Fruit fly (Drosophila melanogaster): ENCODE data around the gene CG31457.

CG31457 gene

dm6 chr3R:23176445-23177087, 48.8 kb upstream of the CG31457 start (continued):
- TF ChIP-seq Ets97D (GFP tag; optimal IDR thresholded peaks at IDR 0.05) = no peak
- TF ChIP-seq Hand (GFP tag; optimal IDR thresholded peaks at IDR 0.05) = peak; percentile 20
- peak; percentile 55; the same call in 2 of the 3 replicates for TF ChIP-seq otp (GFP tag; IDR thresholded peaks at IDR 0.05)
- no peak for TF ChIP-seq hkb (optimal IDR thresholded peaks at IDR 0.05)
- peak; percentile 49; the same call in 1 of the 2 replicates for TF ChIP-seq hkb (GFP tag; IDR thresholded peaks at IDR 0.05)
- no peak for TF ChIP-seq CG5953 (GFP tag; IDR thresholded peaks at IDR 0.05)
- TF ChIP-seq klu (GFP tag; IDR thresholded peaks at IDR 0.05) = no peak
- peak; percentile 53; the same call in 1 of the 2 replicates for TF ChIP-seq CG11696 (GFP tag; IDR thresholded peaks at IDR 0.05)
- TF ChIP-seq mam (GFP tag; optimal IDR thresholded peaks at IDR 0.05) = peak; percentile 39
- TF ChIP-seq Fer1 (GFP tag; optimal IDR thresholded peaks at IDR 0.05) = peak; percentile 80
- peak; percentile 14; the same call in 1 of the 2 replicates for TF ChIP-seq Ptx1 (GFP tag; IDR thresholded peaks at IDR 0.05)
- TF ChIP-seq CG12744 (GFP tag; optimal IDR thresholded peaks at IDR 0.05) = no peak
- peak; percentile 20 for TF ChIP-seq HLH54F (GFP tag; optimal IDR thresholded peaks at IDR 0.05)
- no peak for TF ChIP-seq Sin3A (optimal IDR thresholded peaks at IDR 0.05)
- TF ChIP-seq CG10959 (GFP tag; IDR thresholded peaks at IDR 0.05) = peak; percentile 29; the same call in 1 of the 2 replicates
- TF ChIP-seq YL-1 (GFP tag; optimal IDR thresholded peaks at IDR 0.05) = no peak
- TF ChIP-seq CG14965 (GFP tag; optimal IDR thresholded peaks at IDR 0.05; ENCODE audit: borderline replicate concordance) = peak; percentile 41
- no peak for TF ChIP-seq ham (GFP tag; IDR thresholded peaks at IDR 0.05)
- peak; percentile 97 for TF ChIP-seq Med (GFP tag)
- peak; percentile 73 for TF ChIP-seq ATbp (GFP tag; optimal IDR thresholded peaks at IDR 0.05)
- TF ChIP-seq HmgD (GFP tag; optimal IDR thresholded peaks at IDR 0.05) = peak; percentile 20
- TF ChIP-seq Bdp1 (GFP tag; optimal IDR thresholded peaks at IDR 0.05) = no peak
- TF ChIP-seq cad (GFP tag; optimal IDR thresholded peaks at IDR 0.05) = no peak
- TF ChIP-seq CG6254 (GFP tag; optimal IDR thresholded peaks at IDR 0.05) = no peak
- 0 out of 2 replicates have a peak, but pooled peaks have one; percentile 24 for TF ChIP-seq ara (GFP tag; IDR thresholded peaks at IDR 0.05)
- no peak for TF ChIP-seq CG9797 (GFP tag; optimal IDR thresholded peaks at IDR 0.05)
- no peak for TF ChIP-seq TFAM (GFP tag; optimal IDR thresholded peaks at IDR 0.05)
- TF ChIP-seq chm (GFP tag; IDR thresholded peaks at IDR 0.05) = no peak
- TF ChIP-seq CG12942 (GFP tag; optimal IDR thresholded peaks at IDR 0.05) = no peak
- TF ChIP-seq unpg (GFP tag; optimal IDR thresholded peaks at IDR 0.05) = peak; percentile 10
- no peak for TF ChIP-seq Doc3 (GFP tag; IDR thresholded peaks at IDR 0.05; ENCODE audit: partially characterized antibody)
- no peak; the same call in 1 of the 2 replicates for TF ChIP-seq ranshi (GFP tag; IDR thresholded peaks at IDR 0.05)
- TF ChIP-seq fd96Cb (tag; optimal IDR thresholded peaks at IDR 0.05) = no peak
- no peak for TF ChIP-seq cato (GFP tag; optimal IDR thresholded peaks at IDR 0.05; ENCODE audit: borderline replicate concordance)
- TF ChIP-seq Mrtf (GFP tag; IDR thresholded peaks at IDR 0.05) = no peak
- TF ChIP-seq pzg (GFP tag; optimal IDR thresholded peaks at IDR 0.05) = peak; percentile 1
- TF ChIP-seq pho (GFP tag; optimal IDR thresholded peaks at IDR 0.05) = peak; percentile 42
- TF ChIP-seq CG10366 (GFP tag; IDR thresholded peaks at IDR 0.05) = peak; percentile 10; the same call in 1 of the 2 replicates
- TF ChIP-seq Atf3 (GFP tag; optimal IDR thresholded peaks at IDR 0.05) = no peak
- no peak for TF ChIP-seq CG4707 (GFP tag; optimal IDR thresholded peaks at IDR 0.05)
- TF ChIP-seq Vsx1 (GFP tag; optimal IDR thresholded peaks at IDR 0.05) = peak; percentile 70
- no peak for TF ChIP-seq CG9215 (GFP tag; IDR thresholded peaks at IDR 0.05)
- peak; percentile 34 for TF ChIP-seq exex (tag; optimal IDR thresholded peaks at IDR 0.05)
- peak; percentile 70 for TF ChIP-seq CG6765 (GFP tag; optimal IDR thresholded peaks at IDR 0.05)
- TF ChIP-seq zfh1 (GFP tag; IDR thresholded peaks at IDR 0.05) = 0 out of 3 replicates have a peak, but pooled peaks have one; percentile 19
- TF ChIP-seq CG9932 (GFP tag; IDR thresholded peaks at IDR 0.05) = 0 out of 2 replicates have a peak, but pooled peaks have one; percentile 25
- no peak for TF ChIP-seq stwl (tag; optimal IDR thresholded peaks at IDR 0.05)
- TF ChIP-seq CG18476 (GFP tag; optimal IDR thresholded peaks at IDR 0.05) = peak; percentile 0
- no peak for TF ChIP-seq CG11504 (tag; optimal IDR thresholded peaks at IDR 0.05)
- TF ChIP-seq CG7786 (GFP tag; optimal IDR thresholded peaks at IDR 0.05) = peak; percentile 47
- peak; percentile 59 for TF ChIP-seq CG1233 (GFP tag; optimal IDR thresholded peaks at IDR 0.05)
